Worm (Caenorhabditis elegans): ENCODE results near the gene F25A2.1.

F25A2.1 gene

ce11 chrV:1153925-1154324 lies 25.5 kb upstream of the F25A2.1 start (continued):
- TF ChIP-seq pha-4 (GFP tag; IDR thresholded peaks at IDR 0.05) (no peak; the same call in 1 of the 2 replicates), pha-4 (tag; optimal IDR thresholded peaks at IDR 0.05) (no peak), pqm-1 (tag; optimal IDR thresholded peaks at IDR 0.05) (no peak), gei-8 (GFP tag; optimal IDR thresholded peaks at IDR 0.05) (no peak), mep-1 (tag; optimal IDR thresholded peaks at IDR 0.05) (peak; percentile 65), egl-43 (GFP tag; IDR thresholded peaks at IDR 0.05) (peak; percentile 64), zip-11 (GFP tag; IDR thresholded peaks at IDR 0.05) (no peak), sdz-12 (GFP tag; optimal IDR thresholded peaks at IDR 0.05) (no peak), cey-2 (tag; optimal IDR thresholded peaks at IDR 0.05; ENCODE audit: borderline replicate concordance, insufficient read depth) (no peak), lir-3 (tag; optimal IDR thresholded peaks at IDR 0.05) (no peak), T26A8.4 (GFP tag; IDR thresholded peaks at IDR 0.05) (peak; percentile 57), egl-27 (tag; optimal IDR thresholded peaks at IDR 0.05) (no peak), mes-2 (tag; optimal IDR thresholded peaks at IDR 0.05; ENCODE audit: poor library complexity, severe bottlenecking) (peak; percentile 60), daf-8 (GFP tag; IDR thresholded peaks at IDR 0.05) (no peak), Y75B8A.6 (GFP tag; IDR thresholded peaks at IDR 0.05) (no peak), ztf-7 (tag; optimal IDR thresholded peaks at IDR 0.05) (no peak), nhr-48 (tag; optimal IDR thresholded peaks at IDR 0.05) (no peak)

ce11 chrV:1154472-1155278 lies 24.7 kb upstream of the F25A2.1 start:
- no peak for TF ChIP-seq fkh-10 (GFP tag; optimal IDR thresholded peaks at IDR 0.05)
- peak; percentile 55 for TF ChIP-seq hlh-30 (tag; optimal IDR thresholded peaks at IDR 0.05; ENCODE audit: insufficient read depth)
- no peak; the same call in 1 of the 2 replicates for TF ChIP-seq mxl-2 (GFP tag; conservative IDR thresholded peaks at IDR 0.05)
- TF ChIP-seq ZK546.5 (tag; optimal IDR thresholded peaks at IDR 0.05): no peak
- TF ChIP-seq zag-1 (tag; optimal IDR thresholded peaks at IDR 0.05): no peak
- peak; percentile 23 for TF ChIP-seq nhr-28 (tag; optimal IDR thresholded peaks at IDR 0.05)
- TF ChIP-seq spr-1 (tag; optimal IDR thresholded peaks at IDR 0.05): no peak
- peak; percentile 57 for TF ChIP-seq hlh-11 (tag; optimal IDR thresholded peaks at IDR 0.05)
- TF ChIP-seq nhr-111 (GFP tag; optimal IDR thresholded peaks at IDR 0.05): peak; percentile 30
- TF ChIP-seq nhr-237 (tag; optimal IDR thresholded peaks at IDR 0.05): no peak
- TF ChIP-seq lir-3 (tag; optimal IDR thresholded peaks at IDR 0.05): no peak
- peak; percentile 37; the same call in 1 of the 2 replicates for TF ChIP-seq tra-1 (GFP tag; IDR thresholded peaks at IDR 0.05)
- TF ChIP-seq jun-1 (tag; optimal IDR thresholded peaks at IDR 0.05): no peak
- TF ChIP-seq ama-1 (optimal IDR thresholded peaks at IDR 0.05): no peak
- TF ChIP-seq nhr-102 (tag; optimal IDR thresholded peaks at IDR 0.05): no peak
- no peak for TF ChIP-seq mep-1 (tag; optimal IDR thresholded peaks at IDR 0.05)
- TF ChIP-seq lin-38 (GFP tag; IDR thresholded peaks at IDR 0.05): peak; percentile 51
- TF ChIP-seq dmd-9 (GFP tag; IDR thresholded peaks at IDR 0.05): no peak
- TF ChIP-seq snpc-4 (tag; optimal IDR thresholded peaks at IDR 0.05): no peak
- TF ChIP-seq Y105C5A.15 (GFP tag; IDR thresholded peaks at IDR 0.05): no peak
- no peak for TF ChIP-seq F26F4.8 (GFP tag; conservative IDR thresholded peaks at IDR 0.05)
- no peak for TF ChIP-seq F49E8.2 (tag; optimal IDR thresholded peaks at IDR 0.05; ENCODE audit: borderline replicate concordance)
- no peak for TF ChIP-seq Y75B8A.6 (GFP tag; IDR thresholded peaks at IDR 0.05)
- TF ChIP-seq lin-29 (GFP tag; IDR thresholded peaks at IDR 0.05): 0 out of 2 replicates have a peak, but pooled peaks have one; percentile 33
- no peak for TF ChIP-seq fos-1 (tag; optimal IDR thresholded peaks at IDR 0.05)
- TF ChIP-seq php-3 (GFP tag; IDR thresholded peaks at IDR 0.05): no peak
- TF ChIP-seq dmd-6 (GFP tag; IDR thresholded peaks at IDR 0.05): no peak
- peak in 1 of 2 experiments; percentile 5 for TF ChIP-seq hif-1 (tag; optimal IDR thresholded peaks at IDR 0.05)
- no peak for TF ChIP-seq madf-5 (GFP tag; IDR thresholded peaks at IDR 0.05)
- peak; percentile 6 for TF ChIP-seq nhr-6 (tag; optimal IDR thresholded peaks at IDR 0.05)
- TF ChIP-seq attf-4 (tag; optimal IDR thresholded peaks at IDR 0.05): no peak
- peak; percentile 35; the same call in 1 of the 2 replicates for TF ChIP-seq T26A8.4 (GFP tag; IDR thresholded peaks at IDR 0.05)
- TF ChIP-seq set-16 (GFP tag; IDR thresholded peaks at IDR 0.05): peak; percentile 60
- no peak for TF ChIP-seq saeg-2 (GFP tag; IDR thresholded peaks at IDR 0.05)
- TF ChIP-seq ceh-44 (GFP tag; IDR thresholded peaks at IDR 0.05): no peak
- TF ChIP-seq mes-2 (tag; optimal IDR thresholded peaks at IDR 0.05; ENCODE audit: poor library complexity, severe bottlenecking): peak; percentile 33

Measured in whole organism, L4 larva.